Worm (Caenorhabditis elegans) whole organism, early embryonic: ENCODE measurements around the gene sri-32.

Experiments used
- F13C5.2 ChIP-seq: sonication (generic microtip); optimal IDR thresholded peaks from 2 replicates; lab custom pipeline; 2017; ENCODE audit warnings: mild to moderate bottlenecking, missing genetic modification characterization, inconsistent platforms, missing compliant biosample characterization
- ama-1 ChIP-seq: fragments of 150-350 bp; optimal IDR thresholded peaks from 2 replicates; lab custom pipeline; 2014
- hmbx-1 ChIP-seq: sonication (generic microtip); optimal IDR thresholded peaks from 2 replicates; lab custom pipeline; 2016; ENCODE audit warnings: mild to moderate bottlenecking, missing genetic modification characterization, missing compliant biosample characterization

ce11 chrII:3109533-3109932 is 44.8 kb downstream of the sri-32 start:
- TF ChIP-seq F13C5.2 (no peak), hmbx-1 (no peak), ama-1 (no peak)
